Worm (Caenorhabditis elegans) whole organism, young adult: ENCODE results near the gene F58D2.5.

ENCODE experiments used
- B0336.3 ChIP-seq: fragments of 200-800 bp; sonication (Bioruptor generic); IDR thresholded peaks from 2 replicates; pipeline ENCODE4 v1.3.6; 2022; ENCODE audit warnings: missing genetic modification characterization, missing compliant biosample characterization
- F39B2.1 ChIP-seq: fragments of 200-800 bp; sonication (Bioruptor generic); IDR thresholded peaks from 2 replicates; pipeline ENCODE4 v1.3.6; 2022; ENCODE audit warnings: missing genetic modification reagents, missing genetic modification characterization, missing compliant biosample characterization
- Y79H2A.3 ChIP-seq: fragments of 200-800 bp; sonication (Bioruptor generic); conservative IDR thresholded peaks from 2 replicates; pipeline ENCODE4 v1.3.6; 2022; ENCODE audit warnings: missing genetic modification reagents, missing genetic modification characterization, missing compliant biosample characterization
- attf-3 ChIP-seq: fragments of 200-800 bp; sonication (Bioruptor generic); conservative IDR thresholded peaks from 2 replicates; pipeline ENCODE4 v1.3.6; 2022; ENCODE audit warnings: missing genetic modification reagents, missing genetic modification characterization, missing compliant biosample characterization
- ccch-3 ChIP-seq: fragments of 200-800 bp; sonication (Bioruptor generic); optimal IDR thresholded peaks from 2 replicates; lab custom pipeline; 2018; ENCODE audit warnings: mild to moderate bottlenecking, missing genetic modification characterization, missing compliant biosample characterization
- ceh-79 ChIP-seq: sonication (generic microtip); optimal IDR thresholded peaks from 2 replicates; lab custom pipeline; 2017; ENCODE audit warnings: mild to moderate bottlenecking, missing genetic modification characterization, missing compliant biosample characterization
- ets-4 ChIP-seq: fragments of 200-800 bp; sonication (Bioruptor generic); optimal IDR thresholded peaks from 2 replicates; lab custom pipeline; 2018; ENCODE audit warnings: mild to moderate bottlenecking, missing genetic modification characterization, missing compliant biosample characterization
- fkh-3 ChIP-seq: sonication (generic microtip); optimal IDR thresholded peaks from 2 replicates; lab custom pipeline; 2016; ENCODE audit warnings: mild to moderate bottlenecking, missing genetic modification characterization, missing compliant biosample characterization
- lag-1 ChIP-seq: fragments of 200-800 bp; sonication (Bioruptor generic); IDR thresholded peaks from 2 replicates; pipeline ENCODE4 v1.3.6; 2022; ENCODE audit warnings: missing genetic modification reagents, missing genetic modification characterization, missing compliant biosample characterization
- let-607 ChIP-seq, 2 experiments: fragments of 200-800 bp in 1 of 2; sonication (Bioruptor generic) in 1 of 2; sonication (generic microtip) in 1 of 2; optimal IDR thresholded peaks; 2 replicates each; lab custom pipeline; 2016 to 2018; ENCODE audit warnings: mild to moderate bottlenecking in 2 of 2, missing compliant biosample characterization in 2 of 2, missing genetic modification characterization in 2 of 2, moderate library complexity in 2 of 2, missing genotype in 1 of 2
- nfyb-1 ChIP-seq: fragments of 200-800 bp; sonication (Bioruptor generic); IDR thresholded peaks from 2 replicates; pipeline ENCODE4 v1.3.6; 2022; ENCODE audit warnings: missing genetic modification reagents, missing genetic modification characterization, missing compliant biosample characterization
- nhr-90 ChIP-seq: sonication (generic microtip); optimal IDR thresholded peaks from 2 replicates; lab custom pipeline; 2016; ENCODE audit warnings: missing genotype, mild to moderate bottlenecking, missing genetic modification characterization, missing compliant biosample characterization

ce11 chrIV:13149276-13149675, 43.9 kb downstream of the F58D2.5 start, which contains the start of gene nlp-79:
- no peak for TF ChIP-seq Y79H2A.3 (GFP tag; lab: Robert Waterston, UW)
- TF ChIP-seq B0336.3 (GFP tag; lab: Robert Waterston, UW): no peak
- TF ChIP-seq F39B2.1 (GFP tag; lab: Robert Waterston, UW): no peak
- no peak for TF ChIP-seq lag-1 (GFP tag; lab: Robert Waterston, UW)
- no peak for TF ChIP-seq ets-4 (GFP tag; lab: Kevin White, UChicago)
- TF ChIP-seq ceh-79 (tag; lab: Kevin White, UChicago): no peak
- TF ChIP-seq nhr-90 (tag; lab: Kevin White, UChicago): no peak
- TF ChIP-seq nfyb-1 (GFP tag; lab: Robert Waterston, UW): no peak
- no peak for TF ChIP-seq let-607 (tag; optimal IDR thresholded peaks at IDR 0.05; lab: Kevin White, UChicago)
- no peak for TF ChIP-seq ccch-3 (GFP tag; lab: Kevin White, UChicago)
- no peak for TF ChIP-seq fkh-3
- TF ChIP-seq attf-3 (GFP tag; lab: Robert Waterston, UW): no peak
